Fruit fly (Drosophila melanogaster): ENCODE data around the gene t.

t gene

DNA sequence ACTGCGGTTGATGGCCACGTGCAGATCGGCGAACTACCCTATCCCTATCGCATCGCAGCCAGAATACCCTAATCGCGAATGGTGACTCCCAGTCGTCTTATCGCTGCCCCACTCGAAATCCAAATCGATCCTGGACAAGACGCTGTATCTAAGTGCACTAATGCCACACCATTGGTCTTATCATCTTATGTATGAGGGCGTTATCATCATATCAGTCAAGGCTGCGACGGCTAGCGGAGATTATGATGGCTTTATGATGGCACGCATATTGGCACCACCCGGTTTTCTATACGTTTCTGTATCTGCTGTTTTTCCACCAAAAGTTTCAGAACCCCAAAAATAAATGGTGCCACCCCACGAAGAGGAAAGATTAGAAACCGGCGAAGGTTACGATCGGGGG lies 22.8 kb downstream of the t start:
- TF ChIP-seq ken (GFP tag; IDR thresholded peaks at IDR 0.05) (no peak), fru (optimal IDR thresholded peaks at IDR 0.05) (no peak), CoRest (tag; optimal IDR thresholded peaks at IDR 0.05) (no peak), wor (GFP tag; IDR thresholded peaks at IDR 0.05) (no peak), gfzf (GFP tag; optimal IDR thresholded peaks at IDR 0.05) (no peak), Hr51 (GFP tag; optimal IDR thresholded peaks at IDR 0.05) (no peak), MESR4 (GFP tag; optimal IDR thresholded peaks at IDR 0.05) (no peak), CG11695 (GFP tag; IDR thresholded peaks at IDR 0.05) (no peak), tgo (GFP tag; IDR thresholded peaks at IDR 0.05) (no peak), CG10959 (GFP tag; IDR thresholded peaks at IDR 0.05) (no peak), CG1603 (tag; optimal IDR thresholded peaks at IDR 0.05) (no peak), kay (GFP tag; optimal IDR thresholded peaks at IDR 0.05) (no peak), hbn (GFP tag; IDR thresholded peaks at IDR 0.05; ENCODE audit: partially characterized antibody) (no peak), Rx (GFP tag; IDR thresholded peaks at IDR 0.05) (no peak), sd (tag; optimal IDR thresholded peaks at IDR 0.05) (peak; percentile 6), CG2120 (GFP tag; optimal IDR thresholded peaks at IDR 0.05) (no peak), ci (GFP tag; IDR thresholded peaks at IDR 0.05) (no peak), vvl (GFP tag; IDR thresholded peaks at IDR 0.05) (no peak), chinmo (GFP tag; IDR thresholded peaks at IDR 0.05; ENCODE audit: partially characterized antibody) (peak; percentile 84; the same call in 2 of the 4 replicates), rib (GFP tag; IDR thresholded peaks at IDR 0.05) (no peak), Lim3 (GFP tag; IDR thresholded peaks at IDR 0.05) (no peak), Pdp1 (GFP tag; optimal IDR thresholded peaks at IDR 0.05) (peak in 1 of 2 experiments; percentile 8), CG8290 (GFP tag; optimal IDR thresholded peaks at IDR 0.05) (no peak), CG8290 (tag; optimal IDR thresholded peaks at IDR 0.05) (no peak), Ets65A (GFP tag) (no peak), dati (GFP tag; IDR thresholded peaks at IDR 0.05) (no peak), CG34376 (GFP tag; optimal IDR thresholded peaks at IDR 0.05) (peak; percentile 70), tna (GFP tag; IDR thresholded peaks at IDR 0.05; ENCODE audit: partially characterized antibody) (peak; percentile 12; the same call in 1 of the 2 replicates), CG11093 (GFP tag; IDR thresholded peaks at IDR 0.05) (no peak), CG7987 (GFP tag; optimal IDR thresholded peaks at IDR 0.05) (no peak), grn (GFP tag; optimal IDR thresholded peaks at IDR 0.05) (peak; percentile 84), Oaz (GFP tag; IDR thresholded peaks at IDR 0.05) (no peak), CG11504 (tag; optimal IDR thresholded peaks at IDR 0.05) (no peak), stwl (tag; optimal IDR thresholded peaks at IDR 0.05) (no peak), ewg (GFP tag; optimal IDR thresholded peaks at IDR 0.05) (no peak), zfh2 (GFP tag; optimal IDR thresholded peaks at IDR 0.05) (no peak), HLHmδ (GFP tag; optimal IDR thresholded peaks at IDR 0.05) (no peak), cg (GFP tag; optimal IDR thresholded peaks at IDR 0.05) (no peak), E2f1 (GFP tag; IDR thresholded peaks at IDR 0.05) (no peak), B-H2 (GFP tag; optimal IDR thresholded peaks at IDR 0.05) (no peak), lbe (GFP tag; optimal IDR thresholded peaks at IDR 0.05) (no peak), CG7963 (GFP tag; IDR thresholded peaks at IDR 0.05; ENCODE audit: partially characterized antibody) (no peak), CG31224 (GFP tag; IDR thresholded peaks at IDR 0.05) (no peak), vnd (GFP tag; IDR thresholded peaks at IDR 0.05; ENCODE audit: partially characterized antibody) (no peak), Usf (GFP tag; optimal IDR thresholded peaks at IDR 0.05) (no peak), CG6854 (GFP tag; optimal IDR thresholded peaks at IDR 0.05) (no peak), cwo (GFP tag; optimal IDR thresholded peaks at IDR 0.05) (peak; percentile 20), maf-S (GFP tag; optimal IDR thresholded peaks at IDR 0.05) (no peak), CG12769 (tag; optimal IDR thresholded peaks at IDR 0.05) (peak; percentile 2), Hsf (GFP tag; optimal IDR thresholded peaks at IDR 0.05) (no peak), CG8089 (GFP tag; optimal IDR thresholded peaks at IDR 0.05) (no peak), zfh1 (GFP tag; IDR thresholded peaks at IDR 0.05) (no peak)

All from whole organism, embryonic.